Worm (Caenorhabditis elegans) whole organism, early embryonic: ENCODE data around the gene fbxa-111.

Experiments
- B0310.2 ChIP-seq: sonication (generic microtip); optimal IDR thresholded peaks from 2 replicates; lab custom pipeline; 2016; ENCODE audit warnings: mild to moderate bottlenecking, missing genetic modification characterization, missing compliant biosample characterization
- F13C5.2 ChIP-seq: sonication (generic microtip); optimal IDR thresholded peaks from 2 replicates; lab custom pipeline; 2017; ENCODE audit warnings: mild to moderate bottlenecking, missing genetic modification characterization, inconsistent platforms, missing compliant biosample characterization
- ama-1 ChIP-seq: fragments of 150-350 bp; optimal IDR thresholded peaks from 2 replicates; lab custom pipeline; 2014
- ceh-36 ChIP-seq: sonication (generic microtip); optimal IDR thresholded peaks from 2 replicates; lab custom pipeline; 2016; ENCODE audit warnings: missing genetic modification characterization, inconsistent platforms, missing compliant biosample characterization
- flt-1 ChIP-seq: fragments of 200-800 bp; sonication (Bioruptor generic); IDR thresholded peaks from 2 replicates; pipeline ENCODE4 v1.3.6; 2022; ENCODE audit warnings: missing genetic modification characterization, missing compliant biosample characterization
- hmbx-1 ChIP-seq: sonication (generic microtip); optimal IDR thresholded peaks from 2 replicates; lab custom pipeline; 2016; ENCODE audit warnings: mild to moderate bottlenecking, missing genetic modification characterization, missing compliant biosample characterization
- pes-1 ChIP-seq: fragments of 200-800 bp; sonication (Bioruptor generic); IDR thresholded peaks from 2 replicates; pipeline ENCODE4 v1.3.6; 2022; ENCODE audit warnings: missing genetic modification reagents, missing genetic modification characterization, missing compliant biosample characterization
- scrt-1 ChIP-seq: fragments of 200-800 bp; sonication (Bioruptor generic); IDR thresholded peaks from 2 replicates; pipeline ENCODE4 v1.3.6; 2022; ENCODE audit warnings: missing genetic modification characterization, missing compliant biosample characterization
- tbx-11 ChIP-seq: fragments of 200-800 bp; sonication (Bioruptor generic); IDR thresholded peaks from 2 replicates; pipeline ENCODE4 v1.3.6; 2022; ENCODE audit warnings: missing genetic modification characterization, missing compliant biosample characterization
- tra-4 ChIP-seq: sonication (generic microtip); optimal IDR thresholded peaks from 2 replicates; lab custom pipeline; 2017; ENCODE audit warnings: missing genetic modification characterization, missing compliant biosample characterization

DNA sequence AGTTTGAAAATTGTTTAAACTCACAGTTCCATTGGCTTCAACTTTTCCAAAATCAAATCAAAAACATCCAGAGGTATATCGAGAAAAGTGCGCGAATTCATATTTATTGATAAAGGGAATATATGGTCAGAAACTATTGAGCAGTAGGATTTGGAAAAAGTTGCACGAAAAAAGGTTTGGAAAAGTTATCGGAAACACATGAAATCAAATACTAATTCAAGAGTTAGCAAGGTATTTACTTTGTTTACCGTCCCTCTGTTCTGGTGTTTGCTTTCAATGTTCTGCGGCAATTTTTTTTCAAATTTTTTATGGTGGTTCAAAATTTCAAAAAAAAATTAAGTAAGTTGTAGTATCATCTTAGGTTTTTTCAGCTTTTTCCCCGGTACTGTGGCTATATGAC, 50.2 kb downstream of the fbxa-111 start, which contains the start of gene fbxa-45:
- TF ChIP-seq tbx-11 (GFP tag; lab: Robert Waterston, UW) (no peak), F13C5.2 (tag; lab: Kevin White, UChicago) (no peak), B0310.2 (tag; lab: Kevin White, UChicago) (no peak), pes-1 (GFP tag; lab: Robert Waterston, UW) (no peak), tra-4 (tag; lab: Kevin White, UChicago) (no peak), flt-1 (no peak), scrt-1 (GFP tag; lab: Robert Waterston, UW) (no peak), ceh-36 (tag; lab: Kevin White, UChicago) (no peak), ama-1 (no peak), hmbx-1 (tag; lab: Kevin White, UChicago) (no peak)
